Worm (Caenorhabditis elegans): ENCODE data around the gene gpr-1.

DNA sequence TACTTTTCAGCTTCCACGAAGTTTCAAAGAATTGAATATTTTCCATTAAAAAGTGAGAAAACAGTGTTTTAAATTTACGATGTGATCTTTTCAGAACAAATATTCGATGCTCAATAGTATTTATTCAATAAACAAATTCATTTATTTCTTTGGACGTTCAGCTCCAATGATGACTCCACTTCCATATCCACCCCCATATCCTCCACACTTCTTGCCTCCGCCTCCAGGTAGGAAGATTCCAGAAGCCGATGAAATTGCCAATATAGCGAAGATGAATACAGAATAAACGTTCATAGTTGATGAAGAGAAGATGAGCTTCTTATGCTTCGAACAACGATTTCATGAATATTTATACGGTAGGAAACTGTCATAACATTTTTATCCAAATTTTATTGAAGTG lies 39.5 kb upstream of the gpr-1 start, which contains the start of gene fip-3:
- no peak for TF ChIP-seq Y95B8A.8 (GFP tag; IDR thresholded peaks at IDR 0.05)
- no peak for TF ChIP-seq die-1 (tag; optimal IDR thresholded peaks at IDR 0.05)
- no peak for TF ChIP-seq zfh-2 (GFP tag; conservative IDR thresholded peaks at IDR 0.05)
- TF ChIP-seq lin-35 (GFP tag; optimal IDR thresholded peaks at IDR 0.05), result no peak
- TF ChIP-seq madf-8 (GFP tag; conservative IDR thresholded peaks at IDR 0.05), result no peak
- TF ChIP-seq ztf-26 (tag; optimal IDR thresholded peaks at IDR 0.05), result no peak
- no peak for TF ChIP-seq lin-26 (GFP tag; IDR thresholded peaks at IDR 0.05)
- no peak for TF ChIP-seq unc-62 (GFP tag; optimal IDR thresholded peaks at IDR 0.05)
- no peak for TF ChIP-seq tbp1 (GFP tag; optimal IDR thresholded peaks at IDR 0.05)
- no peak for TF ChIP-seq K11D2.4 (GFP tag; IDR thresholded peaks at IDR 0.05)
- TF ChIP-seq F49E8.2 (tag; optimal IDR thresholded peaks at IDR 0.05; ENCODE audit: insufficient read depth), result no peak
- TF ChIP-seq B0261.1 (tag; optimal IDR thresholded peaks at IDR 0.05), result no peak
- no peak for TF ChIP-seq ztf-28 (GFP tag; IDR thresholded peaks at IDR 0.05)
- no peak for TF ChIP-seq rcor-1 (GFP tag; IDR thresholded peaks at IDR 0.05)

Data from whole organism, young adult.